Worm (Caenorhabditis elegans) whole organism, L2 larva: ENCODE results near the gene dnbp-1.
A peak's percentile ranks its signal among the peaks of the same experiment; 100 is the strongest.

Source experiments
- lin-13 ChIP-seq: fragments of 150-350 bp; optimal IDR thresholded peaks from 2 replicates; lab custom pipeline; 2014; ENCODE audit warnings: missing biosample characterization, missing genetic modification reagents, missing genetic modification characterization
- nhr-10 ChIP-seq: sonication (generic microtip); optimal IDR thresholded peaks from 2 replicates; lab custom pipeline; 2017; ENCODE audit warnings: missing biosample characterization, missing genetic modification characterization
- nhr-11 ChIP-seq: fragments of 150-350 bp; optimal IDR thresholded peaks from 2 replicates; lab custom pipeline; 2014; ENCODE audit warnings: missing biosample characterization, missing genetic modification characterization
- nhr-237 ChIP-seq: fragments of 150-350 bp; optimal IDR thresholded peaks from 2 replicates; lab custom pipeline; 2014; ENCODE audit warnings: missing biosample characterization, missing genetic modification characterization
- nhr-77 ChIP-seq: fragments of 150-350 bp; optimal IDR thresholded peaks from 2 replicates; lab custom pipeline; 2014; ENCODE audit warnings: missing biosample characterization, missing genetic modification characterization
- unc-55 ChIP-seq: fragments of 150-350 bp; sonication (generic microtip); optimal IDR thresholded peaks from 3 replicates; lab custom pipeline; 2014; ENCODE audit warnings: missing biosample characterization, missing genetic modification reagents, missing genetic modification characterization
- zag-1 ChIP-seq: fragments of 150-350 bp; optimal IDR thresholded peaks from 2 replicates; lab custom pipeline; 2014; ENCODE audit warnings: missing biosample characterization, missing genetic modification characterization
- ztf-11 ChIP-seq: sonication (generic microtip); optimal IDR thresholded peaks from 2 replicates; lab custom pipeline; 2017; ENCODE audit warnings: missing biosample characterization, missing genetic modification characterization

- TF ChIP-seq nhr-77 (tag; lab: Kevin White, UChicago) (no peak), lin-13 (peak; percentile 14), unc-55 (peak; percentile 52), ztf-11 (tag; lab: Kevin White, UChicago) (no peak), nhr-237 (tag; lab: Kevin White, UChicago) (no peak), zag-1 (tag; lab: Kevin White, UChicago) (no peak), nhr-10 (tag; lab: Kevin White, UChicago) (no peak), nhr-11 (tag; lab: Kevin White, UChicago) (no peak)
Observed at ce11 chrIV:14013692-14014091, 34.0 kb upstream of the dnbp-1 start.
